Fruit fly (Drosophila melanogaster) whole organism, embryonic: ENCODE measurements around the gene Sem1.
A peak's percentile ranks its signal among the peaks of the same experiment; 100 is the strongest.

ENCODE experiments used
- Abd-B ChIP-seq: fragments of 200-800 bp; sonication (Bioruptor generic); optimal IDR thresholded peaks from 2 replicates; lab custom pipeline; 2018; ENCODE audit warnings: missing biosample characterization, mild to moderate bottlenecking, missing genetic modification characterization, moderate library complexity
- Ada2b ChIP-seq: fragments of 200-800 bp; sonication (Bioruptor generic); IDR thresholded peaks from 2 replicates; pipeline ENCODE4 v1.3.6; 2022; ENCODE audit warnings: missing biosample characterization, missing genetic modification characterization
- Awh ChIP-seq: fragments of 200-800 bp; sonication (Bioruptor generic); IDR thresholded peaks from 2 replicates; pipeline ENCODE4, ENCODE4 v1.3.6; 2022; ENCODE audit warnings: missing biosample characterization, missing genetic modification characterization
- B-H2 ChIP-seq: fragments of 200-800 bp; sonication (Bioruptor generic); optimal IDR thresholded peaks from 2 replicates; lab custom pipeline; 2018; ENCODE audit warnings: missing biosample characterization, mild to moderate bottlenecking, missing genetic modification characterization
- CG10654 ChIP-seq: fragments of 200-800 bp; sonication (Bioruptor generic); optimal IDR thresholded peaks from 2 replicates; lab custom pipeline; 2016; ENCODE audit warnings: missing biosample characterization, missing genetic modification characterization
- CG11085 ChIP-seq: fragments of 200-800 bp; sonication (Bioruptor generic); IDR thresholded peaks from 2 replicates; pipeline ENCODE4 v1.3.6; 2022; ENCODE audit warnings: missing biosample characterization, missing genetic modification characterization
- CG11398 ChIP-seq: fragments of 200-800 bp; sonication (Bioruptor generic); optimal IDR thresholded peaks from 2 replicates; lab custom pipeline; 2016; ENCODE audit warnings: missing biosample characterization, missing genetic modification characterization
- CG11456 ChIP-seq: fragments of 200-800 bp; sonication (Bioruptor generic); IDR thresholded peaks from 3 replicates; pipeline ENCODE4 v1.3.6; 2022; ENCODE audit warnings: missing biosample characterization, missing genetic modification characterization
- CG12219 ChIP-seq: fragments of 200-800 bp; sonication (Bioruptor generic); optimal IDR thresholded peaks from 3 replicates; lab custom pipeline; 2018; ENCODE audit warnings: missing biosample characterization, mild to moderate bottlenecking, missing genetic modification characterization
- CG12299 ChIP-seq: fragments of 200-800 bp; sonication (Bioruptor generic); optimal IDR thresholded peaks from 2 replicates; lab custom pipeline; 2018; ENCODE audit warnings: missing biosample characterization, mild to moderate bottlenecking, missing genetic modification characterization
- CG15601 ChIP-seq: fragments of 200-800 bp; sonication (Bioruptor generic); optimal IDR thresholded peaks from 3 replicates; lab custom pipeline; 2019; ENCODE audit warnings: missing biosample characterization, mild to moderate bottlenecking, missing genetic modification characterization, moderate library complexity
- CG17328 ChIP-seq: fragments of 200-800 bp; sonication (Bioruptor generic); IDR thresholded peaks from 2 replicates; pipeline ENCODE4 v1.3.6; 2022; ENCODE audit warnings: missing biosample characterization, missing genetic modification characterization
- CG17829 ChIP-seq: fragments of 200-800 bp; optimal IDR thresholded peaks from 2 replicates; lab custom pipeline; 2019; ENCODE audit warnings: missing biosample characterization, mild to moderate bottlenecking, missing genetic modification characterization, moderate library complexity
- CG2889 ChIP-seq: fragments of 200-800 bp; sonication (Bioruptor generic); IDR thresholded peaks from 3 replicates; pipeline ENCODE4 v1.3.6; 2022; ENCODE audit warnings: missing biosample characterization, missing genetic modification characterization
- CG31224 ChIP-seq: fragments of 200-800 bp; sonication (Bioruptor generic); IDR thresholded peaks from 2 replicates; pipeline ENCODE4 v1.3.6; 2022; ENCODE audit warnings: missing biosample characterization, missing genetic modification characterization
- CG33213 ChIP-seq: fragments of 200-800 bp; sonication (Bioruptor generic); optimal IDR thresholded peaks from 3 replicates; lab custom pipeline; 2016; ENCODE audit warnings: missing biosample characterization, missing genetic modification characterization
- CG34422 ChIP-seq: fragments of 200-800 bp; sonication (Bioruptor generic); IDR thresholded peaks from 3 replicates; pipeline ENCODE4 v1.3.6; 2022; ENCODE audit warnings: missing biosample characterization, missing genetic modification characterization
- CG4360 ChIP-seq: fragments of 200-800 bp; sonication (Bioruptor generic); IDR thresholded peaks from 2 replicates; pipeline ENCODE4 v1.3.6; 2022; ENCODE audit warnings: missing biosample characterization, missing genetic modification characterization
- CG4424 ChIP-seq: fragments of 200-800 bp; sonication (Bioruptor generic); optimal IDR thresholded peaks from 3 replicates; lab custom pipeline; 2016; ENCODE audit warnings: missing biosample characterization, missing genetic modification characterization
- CG6689 ChIP-seq: fragments of 200-800 bp; sonication (Bioruptor generic); IDR thresholded peaks from 2 replicates; pipeline ENCODE4 v1.3.6; 2022; ENCODE audit warnings: missing biosample characterization, missing genetic modification characterization
- CG6791 ChIP-seq: fragments of 200-800 bp; sonication (Bioruptor generic); IDR thresholded peaks from 3 replicates; pipeline ENCODE4 v1.3.6; 2022; ENCODE audit warnings: missing biosample characterization, missing genetic modification characterization; ENCODE audit not compliant: partially characterized antibody
- CG7372 ChIP-seq: fragments of 200-800 bp; sonication (Bioruptor generic); IDR thresholded peaks from 2 replicates; pipeline ENCODE4 v1.3.6; 2022; ENCODE audit warnings: missing biosample characterization, missing genetic modification characterization
- CG7987 ChIP-seq: fragments of 200-800 bp; sonication (Bioruptor generic); optimal IDR thresholded peaks from 2 replicates; lab custom pipeline; 2018; ENCODE audit warnings: missing biosample characterization, mild to moderate bottlenecking, missing genetic modification characterization, moderate library complexity
- CG8359 ChIP-seq: fragments of 200-800 bp; sonication (Bioruptor generic); optimal IDR thresholded peaks from 2 replicates; lab custom pipeline; 2017; ENCODE audit warnings: missing biosample characterization, mild to moderate bottlenecking, missing genetic modification characterization, borderline replicate concordance
- CG9817 ChIP-seq: fragments of 200-800 bp; sonication (Bioruptor generic); optimal IDR thresholded peaks from 2 replicates; lab custom pipeline; 2018; ENCODE audit warnings: missing biosample characterization, mild to moderate bottlenecking, missing genetic modification characterization, moderate library complexity
- CkIIα-i1 ChIP-seq: fragments of 200-800 bp; sonication (Bioruptor generic); IDR thresholded peaks from 2 replicates; pipeline ENCODE4 v1.3.6; 2022; ENCODE audit warnings: missing biosample characterization, missing genetic modification characterization
- Elba2 ChIP-seq: fragments of 200-800 bp; sonication (Bioruptor generic); optimal IDR thresholded peaks from 3 replicates; lab custom pipeline; 2016; ENCODE audit warnings: missing biosample characterization, missing genetic modification characterization
- HLH3B ChIP-seq: fragments of 200-800 bp; sonication (Bioruptor generic); IDR thresholded peaks from 2 replicates; pipeline ENCODE4 v1.3.6; 2022; ENCODE audit warnings: missing biosample characterization, missing genetic modification characterization
- HmgD ChIP-seq: fragments of 200-800 bp; sonication (Bioruptor generic); optimal IDR thresholded peaks from 3 replicates; lab custom pipeline; 2016; ENCODE audit warnings: missing biosample characterization, missing genetic modification characterization
- Hr78 ChIP-seq, 2 experiments: fragments of 200-800 bp in 1 of 2; fragments of >200 bp in 1 of 2; sonication (Bioruptor generic) in 1 of 2; optimal IDR thresholded peaks; 2 replicates each; lab custom pipeline; 2017 to 2019; ENCODE audit warnings: missing biosample characterization in 2 of 2, missing genetic modification characterization in 2 of 2, mild to moderate bottlenecking in 1 of 2, moderate library complexity in 1 of 2
- Max ChIP-seq: fragments of 200-800 bp; sonication (Bioruptor generic); optimal IDR thresholded peaks from 2 replicates; lab custom pipeline; 2016; ENCODE audit warnings: missing biosample characterization, mild to moderate bottlenecking, missing genetic modification characterization
- Sox100B ChIP-seq: fragments of 200-800 bp; sonication (Bioruptor generic); optimal IDR thresholded peaks from 3 replicates; lab custom pipeline; 2018; ENCODE audit warnings: missing biosample characterization, mild to moderate bottlenecking, missing genetic modification characterization
- Tbp ChIP-seq: fragments of >200 bp; optimal IDR thresholded peaks from 2 replicates; lab custom pipeline; 2018; ENCODE audit warnings: missing biosample characterization, missing genetic modification characterization
- ash1 ChIP-seq: fragments of 200-800 bp; sonication (Bioruptor generic); optimal IDR thresholded peaks from 2 replicates; lab custom pipeline; 2018; ENCODE audit warnings: missing biosample characterization, mild to moderate bottlenecking, missing genetic modification characterization
- ato ChIP-seq: fragments of 200-800 bp; sonication (Bioruptor generic); IDR thresholded peaks from 2 replicates; pipeline ENCODE4 v1.3.6; 2022; ENCODE audit warnings: missing biosample characterization, missing genetic modification characterization; ENCODE audit not compliant: partially characterized antibody
- br ChIP-seq: fragments of >200 bp; optimal IDR thresholded peaks from 2 replicates; lab custom pipeline; 2017
- chm ChIP-seq: fragments of 200-800 bp; sonication (Bioruptor generic); IDR thresholded peaks from 2 replicates; pipeline ENCODE4 v1.3.6; 2022; ENCODE audit warnings: missing biosample characterization, missing genetic modification characterization
- croc ChIP-seq: fragments of 200-800 bp; sonication (Bioruptor generic); conservative IDR thresholded peaks from 3 replicates; pipeline ENCODE4 v1.3.6; 2022; ENCODE audit warnings: missing biosample characterization, missing genetic modification characterization
- en ChIP-seq: fragments of 200-800 bp; sonication (Bioruptor generic); optimal IDR thresholded peaks from 2 replicates; lab custom pipeline; 2016; ENCODE audit warnings: missing biosample characterization, missing genetic modification characterization
- fd96Cb ChIP-seq: fragments of 200-800 bp; sonication (Bioruptor generic); optimal IDR thresholded peaks from 2 replicates; lab custom pipeline; 2018; ENCODE audit warnings: missing biosample characterization, mild to moderate bottlenecking, missing genetic modification characterization, moderate library complexity
- hkb ChIP-seq, 2 experiments: fragments of 200-800 bp in 1 of 2; fragments of >200 bp in 1 of 2; sonication (Bioruptor generic) in 1 of 2; IDR thresholded peaks in 1 of 2; optimal IDR thresholded peaks in 1 of 2; 2 replicates each; pipeline versions ENCODE4 v1.3.6 to Lab custom; 2017 to 2022; ENCODE audit warnings: missing biosample characterization in 1 of 2, missing genetic modification characterization in 1 of 2
- jigr1 ChIP-seq: fragments of 200-800 bp; sonication (Bioruptor generic); IDR thresholded peaks from 3 replicates; pipeline ENCODE4 v1.3.6; 2022; ENCODE audit warnings: missing biosample characterization, missing genetic modification characterization
- lilli ChIP-seq: fragments of 200-800 bp; sonication (Bioruptor generic); optimal IDR thresholded peaks from 3 replicates; lab custom pipeline; 2016; ENCODE audit warnings: missing biosample characterization, missing genetic modification characterization
- nau ChIP-seq: fragments of 200-800 bp; sonication (Bioruptor generic); optimal IDR thresholded peaks from 3 replicates; lab custom pipeline; 2017; ENCODE audit warnings: missing biosample characterization, mild to moderate bottlenecking, missing genetic modification characterization, missing genetic modification reagents
- pnt ChIP-seq: fragments of 200-800 bp; sonication (Bioruptor generic); optimal IDR thresholded peaks from 3 replicates; lab custom pipeline; 2016; ENCODE audit warnings: missing biosample characterization, missing genetic modification characterization
- repo ChIP-seq: fragments of 200-800 bp; sonication (Bioruptor generic); optimal IDR thresholded peaks from 2 replicates; lab custom pipeline; 2016; ENCODE audit warnings: missing biosample characterization, missing genetic modification characterization
- shn ChIP-seq: fragments of 200-800 bp; sonication (Bioruptor generic); optimal IDR thresholded peaks from 3 replicates; lab custom pipeline; 2016; ENCODE audit warnings: missing biosample characterization, missing genetic modification characterization
- sisA ChIP-seq: fragments of 200-800 bp; sonication (Bioruptor generic); IDR thresholded peaks from 2 replicates; pipeline ENCODE4 v1.3.6; 2022; ENCODE audit warnings: missing biosample characterization, missing genetic modification characterization
- sqz ChIP-seq: fragments of 200-800 bp; sonication (Bioruptor generic); optimal IDR thresholded peaks from 3 replicates; lab custom pipeline; 2018; ENCODE audit warnings: missing biosample characterization, mild to moderate bottlenecking, missing genetic modification characterization
- sr ChIP-seq: fragments of 200-800 bp; sonication (Bioruptor generic); IDR thresholded peaks from 3 replicates; pipeline ENCODE4 v1.3.6; 2022; ENCODE audit warnings: missing biosample characterization, missing genetic modification characterization

Gene Sem1

dm6 chr2L:7038404-7039341 lies 25.1 kb upstream of the Sem1 start (continued):
- no peak for TF ChIP-seq Max (GFP tag; lab: Kevin White, UChicago)
- no peak for TF ChIP-seq CG6689 (GFP tag; lab: Robert Waterston, UW)
- no peak for TF ChIP-seq Awh (GFP tag; lab: Robert Waterston, UW)
- peak; percentile 83 for TF ChIP-seq CG4360 (GFP tag; lab: Robert Waterston, UW)
- no peak for TF ChIP-seq CG12299
- no peak for TF ChIP-seq B-H2 (GFP tag; lab: Kevin White, UChicago)
- no peak for TF ChIP-seq CG17829
- TF ChIP-seq CG4424 (GFP tag; lab: Kevin White, UChicago): no peak
- TF ChIP-seq en (GFP tag; lab: Kevin White, UChicago): no peak
- peak; percentile 21 for TF ChIP-seq ash1 (GFP tag; lab: Kevin White, UChicago)
- peak; percentile 96 for TF ChIP-seq sr (GFP tag; lab: Robert Waterston, UW)
- no peak for TF ChIP-seq hkb (optimal IDR thresholded peaks at IDR 0.05; lab: Kevin White, UChicago)
- TF ChIP-seq hkb (GFP tag; IDR thresholded peaks at IDR 0.05; lab: Robert Waterston, UW): no peak
- TF ChIP-seq CG9817 (tag; lab: Kevin White, UChicago): no peak
- no peak for TF ChIP-seq shn (GFP tag; lab: Kevin White, UChicago)
- no peak for TF ChIP-seq CG15601 (tag; lab: Kevin White, UChicago)
- no peak for TF ChIP-seq ato (GFP tag; lab: Robert Waterston, UW)
- TF ChIP-seq CG17328 (GFP tag; lab: Robert Waterston, UW): no peak
- TF ChIP-seq nau (GFP tag; lab: Kevin White, UChicago): no peak
- TF ChIP-seq CG7987 (GFP tag; lab: Kevin White, UChicago): no peak
- TF ChIP-seq CG8359 (GFP tag; lab: Kevin White, UChicago): no peak
- TF ChIP-seq Abd-B (GFP tag; lab: Kevin White, UChicago): peak; percentile 27
- TF ChIP-seq Sox100B: no peak
- TF ChIP-seq Hr78 (GFP tag; optimal IDR thresholded peaks at IDR 0.05; lab: Kevin White, UChicago): peak in 1 of 2 experiments; percentile 90
- TF ChIP-seq CkIIα-i1: no peak
- no peak for TF ChIP-seq CG10654 (GFP tag; lab: Kevin White, UChicago)
- no peak for TF ChIP-seq croc (GFP tag; lab: Robert Waterston, UW)
- no peak for TF ChIP-seq pnt (GFP tag; lab: Kevin White, UChicago)
- TF ChIP-seq jigr1 (GFP tag; lab: Robert Waterston, UW): no peak
- TF ChIP-seq CG7372: no peak
- no peak for TF ChIP-seq fd96Cb
- no peak for TF ChIP-seq CG2889 (GFP tag; lab: Robert Waterston, UW)
- no peak for TF ChIP-seq CG11456
- TF ChIP-seq Ada2b (GFP tag; lab: Robert Waterston, UW): no peak
- no peak for TF ChIP-seq HmgD
- 0 out of 2 replicates have a peak, but pooled peaks have one; percentile 38 for TF ChIP-seq chm
- 0 out of 3 replicates have a peak, but pooled peaks have one; percentile 28 for TF ChIP-seq CG6791 (GFP tag; lab: Robert Waterston, UW)
- no peak for TF ChIP-seq CG33213 (GFP tag; lab: Kevin White, UChicago)
- TF ChIP-seq sisA (GFP tag; lab: Robert Waterston, UW): no peak
- TF ChIP-seq Elba2 (GFP tag; lab: Kevin White, UChicago): no peak
- TF ChIP-seq CG11085 (GFP tag; lab: Robert Waterston, UW): no peak
- no peak for TF ChIP-seq CG11398 (GFP tag; lab: Kevin White, UChicago)
- TF ChIP-seq HLH3B (GFP tag; lab: Robert Waterston, UW): no peak
- TF ChIP-seq CG12219: no peak
- peak; percentile 4; the same call in 1 of the 3 replicates for TF ChIP-seq CG34422
- peak; percentile 41 for TF ChIP-seq sqz (GFP tag; lab: Kevin White, UChicago)
- no peak for TF ChIP-seq br (lab: Kevin White, UChicago)
- TF ChIP-seq repo: no peak
- TF ChIP-seq Tbp (GFP tag; lab: Kevin White, UChicago): no peak
- TF ChIP-seq CG31224: no peak
- TF ChIP-seq lilli (GFP tag; lab: Kevin White, UChicago): no peak
